Worm (Caenorhabditis elegans) whole organism, L1 larva: Measurements from ENCODE around the gene K08B5.1.

Source experiments
- C04F5.9 ChIP-seq: sonication (generic microtip); optimal IDR thresholded peaks from 2 replicates; lab custom pipeline; 2016; ENCODE audit warnings: missing genetic modification characterization, missing compliant biosample characterization
- F16B12.6 ChIP-seq: fragments of 150-350 bp; optimal IDR thresholded peaks from 2 replicates; lab custom pipeline; 2014; ENCODE audit warnings: missing biosample characterization, missing genetic modification characterization
- blmp-1 ChIP-seq: fragments of 150-350 bp; optimal IDR thresholded peaks from 2 replicates; lab custom pipeline; 2014; ENCODE audit warnings: missing biosample characterization, missing genetic modification characterization
- ceh-82 ChIP-seq, 3 experiments: fragments of 150-350 bp in 1 of 3; sonication (generic microtip) in 2 of 3; optimal IDR thresholded peaks; 2 replicates each; lab custom pipeline; 2014 to 2017; ENCODE audit warnings: missing biosample characterization in 3 of 3, missing genetic modification characterization in 3 of 3
- ceh-88 ChIP-seq: fragments of 200-800 bp; sonication (Bioruptor generic); IDR thresholded peaks from 2 replicates; pipeline ENCODE4 v1.3.6; 2022; ENCODE audit warnings: missing genetic modification characterization, missing compliant biosample characterization
- dpl-1 ChIP-seq, 3 experiments: fragments of 150-350 bp in 2 of 3; sonication (generic microtip) in 1 of 3; optimal IDR thresholded peaks; 2 replicates each; lab custom pipeline; 2014 to 2017; ENCODE audit warnings: missing biosample characterization in 3 of 3, missing genetic modification characterization in 3 of 3, missing genetic modification reagents in 3 of 3
- dsc-1 ChIP-seq: sonication (generic microtip); optimal IDR thresholded peaks from 2 replicates; lab custom pipeline; 2016; ENCODE audit warnings: mild to moderate bottlenecking, missing genetic modification characterization, missing compliant biosample characterization
- efl-3 ChIP-seq: fragments of 200-800 bp; sonication (Bioruptor generic); optimal IDR thresholded peaks from 2 replicates; lab custom pipeline; 2018; ENCODE audit warnings: mild to moderate bottlenecking, missing genetic modification characterization, missing compliant biosample characterization
- egl-13 ChIP-seq: sonication (generic microtip); optimal IDR thresholded peaks from 2 replicates; lab custom pipeline; 2016; ENCODE audit warnings: missing genotype, missing genetic modification reagents, missing genetic modification characterization, missing compliant biosample characterization
- elt-2 ChIP-seq: sonication (generic microtip); optimal IDR thresholded peaks from 2 replicates; lab custom pipeline; 2016; ENCODE audit warnings: missing genetic modification characterization, mild to moderate bottlenecking, inconsistent platforms, missing compliant biosample characterization, missing genetic modification reagents
- elt-3 ChIP-seq, 6 experiments: fragments of 150-350 bp in 1 of 6; sonication (generic microtip); optimal IDR thresholded peaks; 2 replicates each; lab custom pipeline; 2017 to 2018; ENCODE audit warnings: missing biosample characterization in 6 of 6, missing genetic modification characterization in 6 of 6, inconsistent platforms in 1 of 6
- ets-5 ChIP-seq: fragments of 200-800 bp; sonication (Bioruptor generic); IDR thresholded peaks from 2 replicates; pipeline ENCODE4 v1.3.6; 2022; ENCODE audit warnings: missing genetic modification characterization, missing compliant biosample characterization
- fkh-4 ChIP-seq: sonication (generic microtip); optimal IDR thresholded peaks from 2 replicates; lab custom pipeline; 2016; ENCODE audit warnings: missing compliant biosample characterization, missing genetic modification characterization, borderline replicate concordance
- fos-1 ChIP-seq: fragments of 150-350 bp; optimal IDR thresholded peaks from 2 replicates; lab custom pipeline; 2014; ENCODE audit warnings: missing biosample characterization, missing genetic modification characterization
- hlh-17 ChIP-seq: fragments of 200-800 bp; sonication (Bioruptor generic); optimal IDR thresholded peaks from 2 replicates; lab custom pipeline; 2018; ENCODE audit warnings: missing genetic modification characterization, mild to moderate bottlenecking, missing compliant biosample characterization, moderate library complexity, borderline replicate concordance
- irx-1 ChIP-seq: sonication (generic microtip); optimal IDR thresholded peaks from 2 replicates; lab custom pipeline; 2016; ENCODE audit warnings: missing genetic modification characterization, missing compliant biosample characterization
- isw-1 ChIP-seq: fragments of 200-800 bp; sonication (Bioruptor generic); IDR thresholded peaks from 2 replicates; pipeline ENCODE4 v1.3.6; 2022; ENCODE audit warnings: missing genetic modification characterization, missing compliant biosample characterization
- lin-15B ChIP-seq: fragments of 150-350 bp; sonication (generic microtip); optimal IDR thresholded peaks from 3 replicates; lab custom pipeline; 2014; ENCODE audit warnings: missing biosample characterization, missing genetic modification characterization
- mep-1 ChIP-seq: fragments of 150-350 bp; optimal IDR thresholded peaks from 2 replicates; lab custom pipeline; 2014; ENCODE audit warnings: missing biosample characterization, missing genetic modification characterization
- nhr-12 ChIP-seq: sonication (generic microtip); optimal IDR thresholded peaks from 2 replicates; lab custom pipeline; 2017; ENCODE audit warnings: missing biosample characterization, missing genetic modification characterization
- nhr-20 ChIP-seq: sonication (generic microtip); optimal IDR thresholded peaks from 2 replicates; lab custom pipeline; 2016; ENCODE audit warnings: mild to moderate bottlenecking, missing genetic modification characterization, missing compliant biosample characterization
- nhr-237 ChIP-seq: fragments of 150-350 bp; optimal IDR thresholded peaks from 2 replicates; lab custom pipeline; 2014; ENCODE audit warnings: missing biosample characterization, missing genetic modification characterization
- nhr-28 ChIP-seq: fragments of 150-350 bp; optimal IDR thresholded peaks from 2 replicates; lab custom pipeline; 2014; ENCODE audit warnings: missing biosample characterization, missing genetic modification characterization
- nhr-71 ChIP-seq: sonication (generic microtip); optimal IDR thresholded peaks from 2 replicates; lab custom pipeline; 2016; ENCODE audit warnings: mild to moderate bottlenecking, missing genetic modification characterization, moderate library complexity, missing compliant biosample characterization
- nhr-84 ChIP-seq: sonication (generic microtip); optimal IDR thresholded peaks from 2 replicates; lab custom pipeline; 2017; ENCODE audit warnings: missing biosample characterization, missing genetic modification characterization
- nhr-85 ChIP-seq: sonication (generic microtip); peaks from one replicate; lab custom pipeline; 2016; ENCODE audit warnings: missing genetic modification characterization, inconsistent platforms, missing compliant biosample characterization
- pax-3 ChIP-seq: fragments of 200-800 bp; sonication (Bioruptor generic); optimal IDR thresholded peaks from 2 replicates; lab custom pipeline; 2018; ENCODE audit warnings: mild to moderate bottlenecking, missing genetic modification characterization, moderate library complexity, missing compliant biosample characterization
- skn-1 ChIP-seq: fragments of 150-350 bp; optimal IDR thresholded peaks from 2 replicates; lab custom pipeline; 2014; ENCODE audit warnings: missing biosample characterization, missing genetic modification characterization
- snpc-4 ChIP-seq: fragments of 150-350 bp; optimal IDR thresholded peaks from 2 replicates; lab custom pipeline; 2014; ENCODE audit warnings: missing biosample characterization, missing genetic modification characterization
- sox-4 ChIP-seq: sonication (generic microtip); optimal IDR thresholded peaks from 2 replicates; lab custom pipeline; 2016; ENCODE audit warnings: missing genetic modification characterization, missing compliant biosample characterization
- sup-37 ChIP-seq: fragments of 200-800 bp; sonication (Bioruptor generic); optimal IDR thresholded peaks from 2 replicates; lab custom pipeline; 2018; ENCODE audit warnings: mild to moderate bottlenecking, missing genetic modification characterization, missing compliant biosample characterization
- swsn-7 ChIP-seq: sonication (generic microtip); optimal IDR thresholded peaks from 2 replicates; lab custom pipeline; 2016; ENCODE audit warnings: missing genetic modification characterization, missing compliant biosample characterization
- vab-15 ChIP-seq: sonication (generic microtip); optimal IDR thresholded peaks from 2 replicates; lab custom pipeline; 2017; ENCODE audit warnings: missing genotype, mild to moderate bottlenecking, missing genetic modification characterization, missing compliant biosample characterization
- xbp-1 ChIP-seq: sonication (generic microtip); optimal IDR thresholded peaks from 2 replicates; lab custom pipeline; 2016; ENCODE audit warnings: missing genetic modification characterization, missing compliant biosample characterization
- zag-1 ChIP-seq: fragments of 150-350 bp; optimal IDR thresholded peaks from 2 replicates; lab custom pipeline; 2014; ENCODE audit warnings: missing biosample characterization, missing genetic modification characterization
- ztf-11 ChIP-seq, 2 experiments: sonication (generic microtip); optimal IDR thresholded peaks; 2 replicates each; lab custom pipeline; 2016 to 2017; ENCODE audit warnings: missing genetic modification characterization in 2 of 2, missing biosample characterization in 1 of 2, missing compliant biosample characterization in 1 of 2

The K08B5.1 gene

ce11 chrX:16566358-16566757 lies 8.1 kb downstream of the K08B5.1 start:
- TF ChIP-seq snpc-4 (tag; lab: Kevin White, UChicago) (peak; percentile 87), elt-2 (no peak)

DNA sequence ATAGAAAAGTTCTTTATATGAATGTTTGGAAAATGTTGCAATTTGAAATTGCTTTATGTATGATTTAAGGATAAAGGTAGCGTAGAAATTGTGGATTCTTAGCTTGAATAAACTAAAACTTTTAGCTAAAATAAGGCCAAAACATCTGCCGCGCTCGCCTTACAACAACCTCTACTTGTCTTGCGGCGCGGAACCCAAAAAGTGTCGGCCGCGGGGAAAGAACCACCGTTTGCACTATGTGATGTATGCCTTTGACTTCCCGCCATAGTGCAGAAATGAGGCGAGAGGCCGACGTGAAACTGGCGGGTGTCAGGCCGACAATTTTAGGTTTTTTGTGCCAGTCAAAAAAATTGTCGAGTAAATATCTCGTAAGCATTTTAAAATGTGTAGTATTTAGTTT lies 13.6 kb downstream of the K08B5.1 start:
- TF ChIP-seq efl-3 (GFP tag; lab: Kevin White, UChicago) (no peak), dpl-1 (GFP tag; optimal IDR thresholded peaks at IDR 0.05; lab: Kevin White, UChicago) (no peak), nhr-84 (tag; lab: Kevin White, UChicago) (no peak), sox-4 (no peak), zag-1 (tag; lab: Kevin White, UChicago) (no peak)

- TF ChIP-seq dpl-1 (GFP tag; optimal IDR thresholded peaks at IDR 0.05; lab: Kevin White, UChicago) (no peak), egl-13 (tag; lab: Kevin White, UChicago) (no peak), lin-15B (tag; lab: Kevin White, UChicago) (no peak), isw-1 (GFP tag; lab: Robert Waterston, UW) (no peak), blmp-1 (tag; lab: Kevin White, UChicago) (no peak), hlh-17 (no peak), nhr-28 (tag; lab: Kevin White, UChicago) (no peak), ceh-88 (GFP tag; lab: Robert Waterston, UW) (no peak), efl-3 (GFP tag; lab: Kevin White, UChicago) (no peak), nhr-12 (tag; lab: Kevin White, UChicago) (no peak), nhr-237 (tag; lab: Kevin White, UChicago) (no peak), mep-1 (tag; lab: Kevin White, UChicago) (no peak), nhr-84 (tag; lab: Kevin White, UChicago) (no peak), elt-3 (tag; optimal IDR thresholded peaks at IDR 0.05; lab: Kevin White, UChicago) (no peak), dsc-1 (no peak), nhr-85 (tag; lab: Kevin White, UChicago) (no peak), ceh-82 (tag; optimal IDR thresholded peaks at IDR 0.05; lab: Kevin White, UChicago) (no peak), F16B12.6 (tag; lab: Kevin White, UChicago) (no peak), nhr-71 (tag; lab: Kevin White, UChicago) (no peak), swsn-7 (tag; lab: Kevin White, UChicago) (no peak)
- TF ChIP-seq, all 84 proteins: peak for 0
These were observed 16.1 kb downstream of the K08B5.1 start for ce11 chrX:16574303-16574702.

- TF ChIP-seq egl-13 (tag; lab: Kevin White, UChicago) (no peak), skn-1 (no peak), zag-1 (tag; lab: Kevin White, UChicago) (no peak), elt-2 (no peak), xbp-1 (no peak), nhr-20 (no peak), sup-37 (GFP tag; lab: Kevin White, UChicago) (no peak), nhr-12 (tag; lab: Kevin White, UChicago) (no peak), C04F5.9 (tag; lab: Kevin White, UChicago) (no peak), ceh-82 (tag; optimal IDR thresholded peaks at IDR 0.05; lab: Kevin White, UChicago) (no peak), fos-1 (tag; lab: Kevin White, UChicago) (no peak), ets-5 (GFP tag; lab: Robert Waterston, UW) (no peak), irx-1 (tag; lab: Kevin White, UChicago) (no peak), pax-3 (tag; lab: Kevin White, UChicago) (no peak), vab-15 (tag; lab: Kevin White, UChicago) (no peak), fkh-4 (tag; lab: Kevin White, UChicago) (no peak), dpl-1 (GFP tag; optimal IDR thresholded peaks at IDR 0.05; lab: Kevin White, UChicago) (no peak), ztf-11 (tag; optimal IDR thresholded peaks at IDR 0.05; lab: Kevin White, UChicago) (no peak)
These were observed 17.0 kb downstream of the K08B5.1 start for ce11 chrX:16575262-16575661.
